Worm (Caenorhabditis elegans) whole organism, L1 larva: ENCODE data around the gene Y62E10A.23.
"Not testable (repeated sequence)": the region's sequence is repeated elsewhere in the genome, so short reads cannot be mapped to it uniquely, and the experiment has no call there.

Experiments used
- alr-1 ChIP-seq: fragments of 200-800 bp; sonication (Bioruptor generic); optimal IDR thresholded peaks from 2 replicates; lab custom pipeline; 2018; ENCODE audit warnings: borderline replicate concordance, mild to moderate bottlenecking, missing genetic modification characterization, missing compliant biosample characterization
- ama-1 ChIP-seq: fragments of 150-350 bp; optimal IDR thresholded peaks from 2 replicates; lab custom pipeline; 2014
- ceh-82 ChIP-seq, 3 experiments: fragments of 150-350 bp in 1 of 3; sonication (generic microtip) in 2 of 3; optimal IDR thresholded peaks; 2 replicates each; lab custom pipeline; 2014 to 2017; ENCODE audit warnings: missing biosample characterization in 3 of 3, missing genetic modification characterization in 3 of 3
- ceh-88 ChIP-seq: fragments of 200-800 bp; sonication (Bioruptor generic); IDR thresholded peaks from 2 replicates; pipeline ENCODE4 v1.3.6; 2022; ENCODE audit warnings: missing genetic modification characterization, missing compliant biosample characterization
- dsc-1 ChIP-seq: sonication (generic microtip); optimal IDR thresholded peaks from 2 replicates; lab custom pipeline; 2016; ENCODE audit warnings: mild to moderate bottlenecking, missing genetic modification characterization, missing compliant biosample characterization
- efl-1 ChIP-seq, 4 experiments: fragments of 150-350 bp; optimal IDR thresholded peaks in 3 of 4; peaks in 1 of 4; 1 replicate in 1 of 4; 2 replicates in 3 of 4; lab custom pipeline; 2014; ENCODE audit warnings: missing biosample characterization in 2 of 4, missing genetic modification characterization in 2 of 4, missing genetic modification reagents in 2 of 4
- grh-1 ChIP-seq: fragments of 200-800 bp; sonication (Bioruptor generic); IDR thresholded peaks from 2 replicates; pipeline ENCODE4 v1.3.6; 2022; ENCODE audit warnings: missing genetic modification reagents, missing genetic modification characterization, missing compliant biosample characterization
- isw-1 ChIP-seq: fragments of 200-800 bp; sonication (Bioruptor generic); IDR thresholded peaks from 2 replicates; pipeline ENCODE4 v1.3.6; 2022; ENCODE audit warnings: missing genetic modification characterization, missing compliant biosample characterization
- lin-13 ChIP-seq: fragments of 150-350 bp; optimal IDR thresholded peaks from 2 replicates; lab custom pipeline; 2014; ENCODE audit warnings: missing biosample characterization, missing genetic modification reagents, missing genetic modification characterization
- mab-9 ChIP-seq: fragments of 200-800 bp; sonication (Bioruptor generic); IDR thresholded peaks from 2 replicates; pipeline ENCODE4 v1.3.6; 2022; ENCODE audit warnings: missing genetic modification reagents, missing genetic modification characterization, missing compliant biosample characterization
- nhr-11 ChIP-seq: fragments of 150-350 bp; optimal IDR thresholded peaks from 2 replicates; lab custom pipeline; 2014; ENCODE audit warnings: missing biosample characterization, missing genetic modification characterization
- nhr-19 ChIP-seq: fragments of 200-800 bp; sonication (Bioruptor generic); conservative IDR thresholded peaks from 2 replicates; pipeline ENCODE4 v1.3.6; 2022; ENCODE audit warnings: missing genetic modification characterization, missing compliant biosample characterization
- nhr-47 ChIP-seq: sonication (generic microtip); optimal IDR thresholded peaks from 2 replicates; lab custom pipeline; 2016; ENCODE audit warnings: mild to moderate bottlenecking, missing genetic modification characterization, moderate library complexity, missing compliant biosample characterization
- pqm-1 ChIP-seq: sonication (generic microtip); optimal IDR thresholded peaks from 3 replicates; lab custom pipeline; 2017; ENCODE audit warnings: missing biosample characterization, missing genetic modification characterization
- snpc-4 ChIP-seq: fragments of 150-350 bp; optimal IDR thresholded peaks from 2 replicates; lab custom pipeline; 2014; ENCODE audit warnings: missing biosample characterization, missing genetic modification characterization
- sptf-1 ChIP-seq: fragments of 150-350 bp; optimal IDR thresholded peaks from 2 replicates; lab custom pipeline; 2014; ENCODE audit warnings: missing biosample characterization, missing genetic modification characterization
- swsn-7 ChIP-seq: sonication (generic microtip); optimal IDR thresholded peaks from 2 replicates; lab custom pipeline; 2016; ENCODE audit warnings: missing genetic modification characterization, missing compliant biosample characterization
- tbx-2 ChIP-seq: sonication (generic microtip); optimal IDR thresholded peaks from 2 replicates; lab custom pipeline; 2016; ENCODE audit warnings: missing genetic modification characterization, missing compliant biosample characterization
- xbp-1 ChIP-seq: sonication (generic microtip); optimal IDR thresholded peaks from 2 replicates; lab custom pipeline; 2016; ENCODE audit warnings: missing genetic modification characterization, missing compliant biosample characterization
- zip-4 ChIP-seq: fragments of 200-800 bp; sonication (Bioruptor generic); optimal IDR thresholded peaks from 2 replicates; lab custom pipeline; 2018; ENCODE audit warnings: mild to moderate bottlenecking, missing genetic modification characterization, moderate library complexity, missing compliant biosample characterization
- ztf-4 ChIP-seq: fragments of 150-350 bp; optimal IDR thresholded peaks from 2 replicates; lab custom pipeline; 2014; ENCODE audit warnings: missing biosample characterization, missing genetic modification characterization

Y62E10A.23 gene

ce11 chrIV:13422200-13422599 is 36.1 kb downstream of the Y62E10A.23 start, which contains the start of gene nol-9:
nol-9 (plus strand) TSS chrIV:13422500.
- no peak for TF ChIP-seq ceh-82 (tag; optimal IDR thresholded peaks at IDR 0.05; lab: Kevin White, UChicago)
- no peak for TF ChIP-seq zip-4 (GFP tag; lab: Kevin White, UChicago)
- no peak for TF ChIP-seq xbp-1 (tag; lab: Kevin White, UChicago)

- TF ChIP-seq pqm-1 (tag; lab: Kevin White, UChicago) (no peak), sptf-1 (tag; lab: Kevin White, UChicago) (no peak), ztf-4 (tag; lab: Kevin White, UChicago) (no peak), alr-1 (tag; lab: Kevin White, UChicago) (no peak), ceh-88 (GFP tag; lab: Robert Waterston, UW) (no peak), mab-9 (GFP tag; lab: Robert Waterston, UW) (no peak)
Measured at ce11 chrIV:13429240-13429639, 43.1 kb downstream of the Y62E10A.23 start, which contains the start of gene K09B11.4. K09B11.4 (plus strand) TSS chrIV:13429540.

ce11 chrIV:13430137-13430536 is 44.0 kb downstream of the Y62E10A.23 start:
- TF ChIP-seq isw-1 (GFP tag; lab: Robert Waterston, UW) (peak; percentile 42; the same call in 1 of the 2 replicates), nhr-19 (GFP tag; lab: Robert Waterston, UW) (peak; percentile 66), tbx-2 (tag; lab: Kevin White, UChicago) (peak; percentile 11), snpc-4 (tag; lab: Kevin White, UChicago) (peak; percentile 50), swsn-7 (tag; lab: Kevin White, UChicago) (peak; percentile 20), efl-1 (optimal IDR thresholded peaks at IDR 0.05; lab: Kevin White, UChicago) (peak in 1 of 2 experiments; percentile 0), efl-1 (GFP tag; optimal IDR thresholded peaks at IDR 0.05 in 1 of 2; lab: Kevin White, UChicago) (peak in 1 of 2 experiments; percentile 65), lin-13 (GFP tag; lab: Kevin White, UChicago) (peak; percentile 28), nhr-47 (tag; lab: Kevin White, UChicago) (peak; percentile 57), grh-1 (0 out of 2 replicates have a peak, but pooled peaks have one; percentile 26), dsc-1 (tag; lab: Kevin White, UChicago) (peak; percentile 23)

DNA sequence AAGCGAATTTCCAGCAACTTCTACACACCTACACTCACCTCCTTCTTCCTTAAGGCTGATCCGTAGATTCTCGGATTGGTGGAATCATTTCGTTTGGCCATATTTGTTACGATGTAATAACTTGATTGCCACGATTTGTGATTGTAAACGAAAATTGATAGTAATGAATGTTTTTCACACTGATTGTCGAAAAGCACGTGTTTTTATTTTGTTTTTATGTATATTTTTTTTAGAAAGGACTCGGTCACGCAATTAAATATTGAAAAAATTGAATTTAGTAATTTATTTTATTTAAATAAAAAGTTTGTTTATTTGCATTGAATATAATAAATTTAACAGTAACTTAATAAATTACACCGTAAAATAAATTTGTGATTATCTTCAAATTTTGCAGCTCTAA is 47.8 kb downstream of the Y62E10A.23 start, which contains the start of gene K09B11.5:
TSS of gene K09B11.5 (minus strand) at position 101 of the 400 bp plus-strand sequence.
- not testable (repeated sequence) for TF ChIP-seq dsc-1 (tag; lab: Kevin White, UChicago); ama-1 (lab: Kevin White, UChicago); nhr-11 (tag; lab: Kevin White, UChicago)
